Worm (Caenorhabditis elegans) whole organism, L1 larva: ENCODE data around the gene C35D10.12.

Experiments used
- C16A3.4 ChIP-seq: fragments of 150-350 bp; optimal IDR thresholded peaks from 2 replicates; lab custom pipeline; 2014; ENCODE audit warnings: missing biosample characterization, missing genetic modification characterization
- ama-1 ChIP-seq: fragments of 150-350 bp; optimal IDR thresholded peaks from 2 replicates; lab custom pipeline; 2014
- ceh-82 ChIP-seq, 3 experiments: fragments of 150-350 bp in 1 of 3; sonication (generic microtip) in 2 of 3; optimal IDR thresholded peaks; 2 replicates each; lab custom pipeline; 2014 to 2017; ENCODE audit warnings: missing biosample characterization in 3 of 3, missing genetic modification characterization in 3 of 3
- egl-27 ChIP-seq, 2 experiments: fragments of 150-350 bp in 1 of 2; sonication (generic microtip); optimal IDR thresholded peaks; 3 replicates each; lab custom pipeline; 2017 to 2018; ENCODE audit warnings: missing biosample characterization in 2 of 2, missing genetic modification characterization in 2 of 2, missing genetic modification reagents in 2 of 2
- elt-2 ChIP-seq: sonication (generic microtip); optimal IDR thresholded peaks from 2 replicates; lab custom pipeline; 2016; ENCODE audit warnings: missing genetic modification characterization, mild to moderate bottlenecking, inconsistent platforms, missing compliant biosample characterization, missing genetic modification reagents
- mdl-1 ChIP-seq, 2 experiments: fragments of 150-350 bp; optimal IDR thresholded peaks; 2 replicates each; lab custom pipeline; 2014 to 2017; ENCODE audit warnings: missing biosample characterization in 2 of 2, missing genetic modification characterization in 2 of 2, inconsistent platforms in 1 of 2
- nhr-11 ChIP-seq: fragments of 150-350 bp; optimal IDR thresholded peaks from 2 replicates; lab custom pipeline; 2014; ENCODE audit warnings: missing biosample characterization, missing genetic modification characterization
- unc-62 ChIP-seq: fragments of 150-350 bp; optimal IDR thresholded peaks from 2 replicates; lab custom pipeline; 2014; ENCODE audit warnings: missing biosample characterization, missing genetic modification reagents, missing genetic modification characterization
- zag-1 ChIP-seq: fragments of 150-350 bp; optimal IDR thresholded peaks from 2 replicates; lab custom pipeline; 2014; ENCODE audit warnings: missing biosample characterization, missing genetic modification characterization

- TF ChIP-seq ceh-82 (tag; optimal IDR thresholded peaks at IDR 0.05; lab: Kevin White, UChicago) (no peak), nhr-11 (tag; lab: Kevin White, UChicago) (no peak), mdl-1 (tag; optimal IDR thresholded peaks at IDR 0.05; lab: Kevin White, UChicago) (no peak), C16A3.4 (tag; lab: Kevin White, UChicago) (no peak), zag-1 (tag; lab: Kevin White, UChicago) (no peak), unc-62 (GFP tag; lab: Kevin White, UChicago) (no peak), ama-1 (lab: Kevin White, UChicago) (no peak), egl-27 (tag; optimal IDR thresholded peaks at IDR 0.05; lab: Kevin White, UChicago) (no peak), elt-2 (tag; lab: Kevin White, UChicago) (no peak)
Measured at ce11 chrIII:4856109-4856508, 18.5 kb downstream of the C35D10.12 start, which contains the start of gene C35D10.7.
